Worm (Caenorhabditis elegans) whole organism, midembryonic: ENCODE measurements around the gene vha-18.

Experiments
- cog-1 ChIP-seq: sonication (generic microtip); optimal IDR thresholded peaks from 2 replicates; lab custom pipeline; 2016; ENCODE audit warnings: missing genetic modification characterization, missing compliant biosample characterization
- flt-1 ChIP-seq: fragments of 200-800 bp; sonication (Bioruptor generic); IDR thresholded peaks from 2 replicates; pipeline ENCODE4 v1.3.6; 2022; ENCODE audit warnings: missing genetic modification characterization, missing compliant biosample characterization
- med-1 ChIP-seq: sonication (generic microtip); optimal IDR thresholded peaks from 2 replicates; lab custom pipeline; 2017; ENCODE audit warnings: missing genetic modification characterization, mild to moderate bottlenecking, missing compliant biosample characterization, antibody characterized with exemption, missing genetic modification reagents; ENCODE audit not compliant: insufficient read depth

DNA sequence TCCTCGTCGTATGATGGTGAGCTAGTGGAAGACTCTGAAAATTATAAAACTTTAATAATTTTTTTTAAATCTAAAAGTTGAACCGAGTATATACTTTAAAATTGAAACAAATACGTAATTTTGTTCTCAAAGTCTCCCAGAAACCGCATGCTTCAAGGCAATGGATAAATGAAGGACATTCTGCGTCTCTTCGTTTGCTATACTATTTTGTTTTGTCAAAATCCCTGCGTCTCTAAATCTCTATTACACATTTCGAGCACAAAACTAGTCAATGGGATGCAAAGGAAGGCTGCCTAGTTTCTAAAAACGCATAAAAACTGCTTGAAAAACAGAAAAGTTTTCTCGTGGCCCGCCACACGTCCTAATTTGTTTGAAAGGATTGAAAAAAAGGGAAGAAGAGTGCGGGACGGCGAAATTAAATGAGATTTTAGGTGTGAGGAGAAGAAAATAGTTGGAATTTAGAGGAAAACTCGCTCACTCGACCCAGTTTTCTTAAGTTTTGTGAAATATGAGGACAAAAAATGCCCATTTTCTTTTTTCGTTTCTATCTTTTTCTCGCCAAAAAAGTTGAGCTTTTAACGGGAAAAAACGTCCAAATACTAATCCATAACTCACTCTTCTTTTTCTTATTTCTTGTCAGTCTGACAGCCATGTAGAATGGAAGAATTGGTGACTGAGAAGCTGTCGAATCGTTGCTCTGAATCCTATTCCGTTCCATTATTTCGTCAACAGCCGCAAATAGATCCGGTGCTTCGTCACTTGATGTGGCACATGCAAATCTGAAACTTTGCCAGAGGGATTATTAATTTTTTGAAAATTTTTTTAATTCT lies 15.5 kb upstream of the vha-18 start:
- TF ChIP-seq flt-1 (GFP tag; lab: Robert Waterston, UW) (no peak), cog-1 (tag; lab: Kevin White, UChicago) (no peak), med-1 (no peak)
